Worm (Caenorhabditis elegans): ENCODE data around the gene sru-30.

DNA sequence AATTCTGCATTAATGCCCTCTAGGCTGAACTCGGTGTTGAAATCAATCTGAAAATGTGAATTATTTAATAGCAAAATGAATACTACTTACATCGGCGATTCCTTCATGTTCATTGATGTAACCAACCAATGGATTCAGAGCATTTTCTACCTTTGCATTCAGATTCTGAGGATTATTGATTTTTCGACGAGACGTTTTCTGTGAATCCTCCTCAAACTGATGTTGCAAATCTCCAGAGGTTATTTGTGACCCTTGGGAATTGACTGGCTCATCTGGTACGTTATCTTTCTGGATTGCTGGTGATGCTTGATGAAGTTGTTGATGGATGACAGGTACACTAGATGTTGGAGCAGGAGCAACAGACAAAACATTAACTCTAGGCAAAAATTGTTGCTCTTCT, 31.6 kb upstream of the sru-30 start:
- no peak for TF ChIP-seq ceh-34 (tag; optimal IDR thresholded peaks at IDR 0.05)
- TF ChIP-seq pat-9 (tag; optimal IDR thresholded peaks at IDR 0.05), result no peak
- no peak for TF ChIP-seq sox-2 (GFP tag; IDR thresholded peaks at IDR 0.05)
- no peak for TF ChIP-seq mec-3 (tag; optimal IDR thresholded peaks at IDR 0.05; ENCODE audit: borderline replicate concordance)
- no peak for TF ChIP-seq unc-42 (tag; optimal IDR thresholded peaks at IDR 0.05)

Measured in whole organism, late embryonic.